Worm (Caenorhabditis elegans) whole organism, late embryonic: ENCODE results near the gene gpx-2.

Experiments used
- C08G9.2 ChIP-seq: sonication (generic microtip); optimal IDR thresholded peaks from 2 replicates; lab custom pipeline; 2016; ENCODE audit warnings: mild to moderate bottlenecking, missing genetic modification characterization, moderate library complexity, missing compliant biosample characterization
- C38D4.7 ChIP-seq: fragments of 200-800 bp; sonication (Bioruptor generic); optimal IDR thresholded peaks from 2 replicates; lab custom pipeline; 2018; ENCODE audit warnings: mild to moderate bottlenecking, missing genetic modification characterization, moderate library complexity, missing compliant biosample characterization
- F13H6.1 ChIP-seq: sonication (generic microtip); optimal IDR thresholded peaks from 2 replicates; lab custom pipeline; 2016; ENCODE audit warnings: missing genetic modification characterization, missing compliant biosample characterization
- K09A11.1 ChIP-seq: sonication (generic microtip); optimal IDR thresholded peaks from 2 replicates; lab custom pipeline; 2017; ENCODE audit warnings: antibody characterized with exemption, mild to moderate bottlenecking, missing genetic modification characterization, missing compliant biosample characterization; ENCODE audit not compliant: insufficient read depth
- T23F11.4 ChIP-seq: fragments of 200-800 bp; sonication (Bioruptor generic); optimal IDR thresholded peaks from 2 replicates; lab custom pipeline; 2018; ENCODE audit warnings: mild to moderate bottlenecking, missing genetic modification characterization, missing compliant biosample characterization
- Y22D7AL.16 ChIP-seq: sonication (generic microtip); optimal IDR thresholded peaks from 2 replicates; lab custom pipeline; 2016; ENCODE audit warnings: missing genetic modification characterization, missing compliant biosample characterization
- ceh-14 ChIP-seq: sonication (generic microtip); optimal IDR thresholded peaks from 2 replicates; lab custom pipeline; 2016; ENCODE audit warnings: missing genotype, missing genetic modification characterization, missing compliant biosample characterization
- ceh-2 ChIP-seq: sonication (generic microtip); optimal IDR thresholded peaks from 2 replicates; lab custom pipeline; 2016; ENCODE audit warnings: missing genotype, missing genetic modification characterization, missing compliant biosample characterization
- ceh-34 ChIP-seq: sonication (generic microtip); optimal IDR thresholded peaks from 2 replicates; lab custom pipeline; 2016; ENCODE audit warnings: mild to moderate bottlenecking, missing genetic modification characterization, missing compliant biosample characterization
- ceh-9 ChIP-seq: sonication (generic microtip); optimal IDR thresholded peaks from 2 replicates; lab custom pipeline; 2016; ENCODE audit warnings: mild to moderate bottlenecking, missing genetic modification characterization, inconsistent platforms, missing compliant biosample characterization
- dve-1 ChIP-seq: sonication (generic microtip); optimal IDR thresholded peaks from 2 replicates; lab custom pipeline; 2017; ENCODE audit warnings: antibody characterized with exemption, mild to moderate bottlenecking, missing genetic modification characterization, missing compliant biosample characterization
- elt-4 ChIP-seq: sonication (generic microtip); optimal IDR thresholded peaks from 2 replicates; lab custom pipeline; 2016; ENCODE audit warnings: missing genetic modification characterization, missing compliant biosample characterization
- ets-4 ChIP-seq: sonication (generic microtip); optimal IDR thresholded peaks from 2 replicates; lab custom pipeline; 2016; ENCODE audit warnings: missing genetic modification characterization, missing compliant biosample characterization
- eyg-1 ChIP-seq: sonication (generic microtip); optimal IDR thresholded peaks from 2 replicates; lab custom pipeline; 2016; ENCODE audit warnings: missing genotype, missing genetic modification characterization, missing compliant biosample characterization
- fkh-10 ChIP-seq: fragments of 150-350 bp; optimal IDR thresholded peaks from 2 replicates; lab custom pipeline; 2014; ENCODE audit warnings: missing biosample characterization, missing genetic modification reagents, missing genetic modification characterization
- fkh-6 ChIP-seq: sonication (generic microtip); optimal IDR thresholded peaks from 2 replicates; lab custom pipeline; 2016; ENCODE audit warnings: missing genetic modification characterization, missing compliant biosample characterization
- gmeb-2 ChIP-seq: sonication (generic microtip); optimal IDR thresholded peaks from 2 replicates; lab custom pipeline; 2016; ENCODE audit warnings: missing genetic modification characterization, inconsistent platforms, missing compliant biosample characterization
- hlh-13 ChIP-seq: fragments of 200-800 bp; sonication (Bioruptor generic); optimal IDR thresholded peaks from 2 replicates; lab custom pipeline; 2018; ENCODE audit warnings: mild to moderate bottlenecking, missing genetic modification characterization, missing compliant biosample characterization
- hlh-15 ChIP-seq: sonication (generic microtip); optimal IDR thresholded peaks from 2 replicates; lab custom pipeline; 2016; ENCODE audit warnings: missing genetic modification characterization, missing compliant biosample characterization
- hlh-6 ChIP-seq: sonication (generic microtip); optimal IDR thresholded peaks from 2 replicates; lab custom pipeline; 2016; ENCODE audit warnings: missing genotype, missing genetic modification characterization, missing compliant biosample characterization
- mec-3 ChIP-seq: sonication (generic microtip); optimal IDR thresholded peaks from 2 replicates; lab custom pipeline; 2016; ENCODE audit warnings: borderline replicate concordance, missing genetic modification characterization, missing compliant biosample characterization
- nfya-1 ChIP-seq: sonication (generic microtip); optimal IDR thresholded peaks from 2 replicates; lab custom pipeline; 2017; ENCODE audit warnings: missing genetic modification characterization, mild to moderate bottlenecking, missing compliant biosample characterization, antibody characterized with exemption, moderate library complexity
- nhr-232 ChIP-seq: sonication (generic microtip); optimal IDR thresholded peaks from 2 replicates; lab custom pipeline; 2016; ENCODE audit warnings: missing genetic modification characterization, missing compliant biosample characterization
- pat-9 ChIP-seq: fragments of 200-800 bp; sonication (Bioruptor generic); optimal IDR thresholded peaks from 2 replicates; lab custom pipeline; 2018; ENCODE audit warnings: mild to moderate bottlenecking, missing genetic modification characterization, moderate library complexity, missing compliant biosample characterization
- pax-1 ChIP-seq: fragments of 150-350 bp; optimal IDR thresholded peaks from 2 replicates; lab custom pipeline; 2014; ENCODE audit warnings: missing biosample characterization, missing genetic modification characterization
- pha-4 ChIP-seq: fragments of 150-350 bp; optimal IDR thresholded peaks from 2 replicates; lab custom pipeline; 2018; ENCODE audit warnings: missing biosample characterization, missing genetic modification reagents, missing genetic modification characterization
- pqm-1 ChIP-seq: sonication (generic microtip); optimal IDR thresholded peaks from 2 replicates; lab custom pipeline; 2016; ENCODE audit warnings: missing genetic modification characterization, missing compliant biosample characterization
- pros-1 ChIP-seq: fragments of 150-350 bp; optimal IDR thresholded peaks from 2 replicates; lab custom pipeline; 2014; ENCODE audit warnings: missing biosample characterization, missing genetic modification reagents, missing genetic modification characterization
- ref-2 ChIP-seq: sonication (generic microtip); optimal IDR thresholded peaks from 2 replicates; lab custom pipeline; 2016; ENCODE audit warnings: missing genetic modification characterization, missing compliant biosample characterization
- syd-9 ChIP-seq: sonication (generic microtip); optimal IDR thresholded peaks from 2 replicates; lab custom pipeline; 2016; ENCODE audit warnings: mild to moderate bottlenecking, missing genetic modification characterization, moderate library complexity, missing compliant biosample characterization
- tbx-2 ChIP-seq: sonication (generic microtip); optimal IDR thresholded peaks from 2 replicates; lab custom pipeline; 2016; ENCODE audit warnings: missing genetic modification characterization, missing compliant biosample characterization
- tbx-7 ChIP-seq: sonication (generic microtip); optimal IDR thresholded peaks from 2 replicates; lab custom pipeline; 2016; ENCODE audit warnings: missing genotype, missing genetic modification characterization, missing compliant biosample characterization
- unc-42 ChIP-seq: sonication (generic microtip); optimal IDR thresholded peaks from 2 replicates; lab custom pipeline; 2016; ENCODE audit warnings: missing genotype, missing genetic modification characterization, missing compliant biosample characterization
- unc-86 ChIP-seq: sonication (generic microtip); optimal IDR thresholded peaks from 2 replicates; lab custom pipeline; 2016; ENCODE audit warnings: missing genetic modification characterization, missing compliant biosample characterization
- zip-5 ChIP-seq: sonication (generic microtip); optimal IDR thresholded peaks from 2 replicates; lab custom pipeline; 2016; ENCODE audit warnings: missing genetic modification characterization, missing compliant biosample characterization
- ztf-16 ChIP-seq: sonication (generic microtip); optimal IDR thresholded peaks from 2 replicates; lab custom pipeline; 2017; ENCODE audit warnings: missing genetic modification characterization, missing compliant biosample characterization

gpx-2 gene

DNA sequence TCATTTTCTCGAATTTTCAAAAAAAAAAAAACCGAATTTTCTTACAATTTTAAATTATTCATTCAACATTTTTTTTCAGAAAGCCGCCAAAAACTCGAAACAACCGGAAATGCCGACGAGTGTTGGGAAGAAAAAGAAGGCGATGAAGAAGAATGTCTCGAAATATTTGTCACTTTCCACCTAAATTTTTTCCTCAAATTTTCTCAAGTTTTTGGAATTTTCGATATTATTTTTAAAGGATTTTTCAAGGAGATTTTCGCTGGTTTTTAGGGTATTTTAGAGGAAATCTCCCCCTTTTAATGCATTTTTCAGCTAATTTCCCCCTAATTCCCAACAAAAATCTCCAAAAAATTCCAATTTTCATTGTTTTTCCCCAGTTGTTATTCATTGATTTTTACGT is 410 bp upstream of the gpx-2 start:
- TF ChIP-seq syd-9 (tag; lab: Kevin White, UChicago) (no peak), C38D4.7 (no peak), hlh-6 (tag; lab: Kevin White, UChicago) (no peak), ref-2 (no peak), K09A11.1 (tag; lab: Kevin White, UChicago) (no peak), C08G9.2 (tag; lab: Kevin White, UChicago) (no peak)
- TF ChIP-seq, all 69 proteins: peak for 0

DNA sequence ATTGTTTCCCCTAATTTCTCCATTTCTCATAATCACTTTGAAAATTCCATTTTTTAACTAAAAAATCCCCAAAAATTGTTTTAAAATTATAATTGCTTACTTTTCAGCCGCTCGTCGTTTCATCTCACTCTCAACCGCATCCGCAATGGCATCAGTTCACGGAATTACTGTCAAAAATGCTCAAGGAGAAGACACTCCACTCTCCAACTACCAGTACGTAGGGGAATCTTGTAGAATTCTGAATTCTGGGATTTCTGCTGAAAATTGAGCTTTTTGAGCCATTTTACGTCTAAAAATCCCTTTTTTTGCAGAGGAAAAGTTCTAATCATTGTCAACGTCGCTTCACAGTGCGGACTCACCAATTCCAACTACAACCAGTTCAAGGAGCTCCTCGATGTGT is 964 bp downstream of the gpx-2 start:
- TF ChIP-seq dve-1 (tag; lab: Kevin White, UChicago): no peak
- no peak for TF ChIP-seq ceh-9 (tag; lab: Kevin White, UChicago)
- no peak for TF ChIP-seq hlh-15
- no peak for TF ChIP-seq eyg-1 (tag; lab: Kevin White, UChicago)
- no peak for TF ChIP-seq elt-4 (tag; lab: Kevin White, UChicago)
- TF ChIP-seq C38D4.7: no peak
- TF ChIP-seq hlh-13 (GFP tag; lab: Kevin White, UChicago): no peak
- TF ChIP-seq unc-86 (tag; lab: Kevin White, UChicago): no peak
- no peak for TF ChIP-seq pros-1 (tag; lab: Kevin White, UChicago)

ce11 chrII:14869644-14870043 is 3.1 kb downstream of the gpx-2 start, which contains the start of gene R05H10.3:
Gene R05H10.3, plus strand, starts transcription at chrII:14869944.
- no peak for TF ChIP-seq unc-86 (tag; lab: Kevin White, UChicago)

ce11 chrII:14876737-14877203 is 10.2 kb downstream of the gpx-2 start, which contains the start of gene Y53F4A.2:
Gene Y53F4A.2, minus strand, starts transcription at chrII:14877153.
- TF ChIP-seq C38D4.7 (no peak), ztf-16 (tag; lab: Kevin White, UChicago) (no peak), pax-1 (tag; lab: Kevin White, UChicago) (no peak), ceh-34 (tag; lab: Kevin White, UChicago) (no peak), nhr-232 (tag; lab: Kevin White, UChicago) (no peak), Y22D7AL.16 (no peak), ceh-9 (tag; lab: Kevin White, UChicago) (no peak), pha-4 (tag; lab: Kevin White, UChicago) (no peak), pat-9 (tag; lab: Kevin White, UChicago) (no peak)

- TF ChIP-seq pha-4 (tag; lab: Kevin White, UChicago) (no peak), fkh-10 (GFP tag; lab: Kevin White, UChicago) (no peak), nfya-1 (tag; lab: Kevin White, UChicago) (no peak), C08G9.2 (tag; lab: Kevin White, UChicago) (no peak), unc-42 (tag; lab: Kevin White, UChicago) (peak; percentile 44), unc-86 (tag; lab: Kevin White, UChicago) (no peak), T23F11.4 (no peak)
These were observed 25.9 kb downstream of the gpx-2 start for ce11 chrII:14892515-14892914.

DNA sequence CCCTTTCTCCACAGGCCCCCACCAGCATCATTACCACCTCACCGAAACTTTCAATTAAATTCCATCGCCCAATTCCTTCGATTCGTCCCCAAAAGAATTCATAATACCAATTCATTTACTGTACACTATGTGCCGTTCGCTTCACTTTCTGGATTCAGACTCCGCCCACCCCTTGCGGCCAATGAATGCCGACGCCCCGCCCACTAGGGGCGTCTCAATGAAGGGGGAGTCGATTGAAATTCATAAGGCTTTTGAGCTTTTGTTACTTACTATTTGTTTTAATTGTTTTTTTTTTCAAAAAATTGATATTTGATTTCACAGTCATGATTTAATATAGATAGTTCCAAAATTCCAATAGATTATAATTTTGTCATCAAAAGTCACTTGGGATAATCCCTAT is 29.9 kb downstream of the gpx-2 start:
- TF ChIP-seq ceh-2 (tag; lab: Kevin White, UChicago): no peak
- TF ChIP-seq nfya-1 (tag; lab: Kevin White, UChicago): peak; percentile 54
- no peak for TF ChIP-seq ceh-14 (tag; lab: Kevin White, UChicago)

DNA sequence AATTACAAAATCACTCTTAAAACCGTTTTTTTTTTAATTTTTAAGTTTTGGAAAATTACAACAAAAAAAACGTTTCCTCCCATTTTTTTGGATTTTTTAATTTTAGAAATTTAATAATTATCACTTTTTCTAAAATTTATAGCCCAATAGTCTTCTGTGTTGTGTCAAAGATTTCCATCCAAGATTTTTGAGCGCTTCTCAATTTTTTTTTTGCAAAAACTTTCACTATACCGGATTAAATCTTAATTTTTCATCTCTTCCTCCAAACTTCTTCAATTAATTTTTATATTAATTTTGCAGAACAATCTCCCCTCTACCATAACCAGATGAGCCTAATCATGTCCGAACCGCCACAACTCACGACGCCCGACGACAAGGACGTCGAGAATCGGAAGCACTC is 35.6 kb downstream of the gpx-2 start, which contains the start of gene cog-1:
TSS of gene cog-1 (plus strand) at position 301 of the 400 bp plus-strand sequence.
- no peak for TF ChIP-seq mec-3
- TF ChIP-seq unc-86 (tag; lab: Kevin White, UChicago): no peak
- TF ChIP-seq hlh-6 (tag; lab: Kevin White, UChicago): no peak
- TF ChIP-seq fkh-6: no peak
- no peak for TF ChIP-seq gmeb-2 (tag; lab: Kevin White, UChicago)
- TF ChIP-seq unc-42 (tag; lab: Kevin White, UChicago): no peak
- TF ChIP-seq pax-1 (tag; lab: Kevin White, UChicago): no peak
- no peak for TF ChIP-seq ceh-2 (tag; lab: Kevin White, UChicago)
- TF ChIP-seq tbx-2 (tag; lab: Kevin White, UChicago): no peak
- no peak for TF ChIP-seq ets-4 (tag; lab: Kevin White, UChicago)
- TF ChIP-seq pha-4 (tag; lab: Kevin White, UChicago): no peak
- TF ChIP-seq zip-5 (tag; lab: Kevin White, UChicago): no peak
- TF ChIP-seq dve-1 (tag; lab: Kevin White, UChicago): no peak
- no peak for TF ChIP-seq F13H6.1 (tag; lab: Kevin White, UChicago)
- no peak for TF ChIP-seq C08G9.2 (tag; lab: Kevin White, UChicago)
- TF ChIP-seq tbx-7 (tag; lab: Kevin White, UChicago): no peak
- no peak for TF ChIP-seq hlh-13 (GFP tag; lab: Kevin White, UChicago)
- no peak for TF ChIP-seq T23F11.4
- TF ChIP-seq pqm-1 (tag; lab: Kevin White, UChicago): no peak
